Worm (Caenorhabditis elegans) whole organism, L3 larva: Measurements from ENCODE around the gene Y27F2A.6.
"Not testable (repeated sequence)": the region's sequence is repeated elsewhere in the genome, so short reads cannot be mapped to it uniquely, and the experiment has no call there.

ENCODE experiments used
- R02D3.7 ChIP-seq: fragments of 150-350 bp; optimal IDR thresholded peaks from 2 replicates; lab custom pipeline; 2014; ENCODE audit warnings: missing biosample characterization, missing genetic modification characterization
- ceh-16 ChIP-seq: sonication (generic microtip); optimal IDR thresholded peaks from 2 replicates; lab custom pipeline; 2017; ENCODE audit warnings: missing biosample characterization, missing genetic modification characterization
- ceh-28 ChIP-seq: fragments of 150-350 bp; optimal IDR thresholded peaks from 2 replicates; lab custom pipeline; 2014; ENCODE audit warnings: missing biosample characterization, missing genetic modification reagents, missing genetic modification characterization
- ceh-9 ChIP-seq: sonication (generic microtip); optimal IDR thresholded peaks from 2 replicates; lab custom pipeline; 2018; ENCODE audit warnings: missing biosample characterization, missing genetic modification characterization
- daf-12 ChIP-seq: fragments of 150-350 bp; optimal IDR thresholded peaks from 2 replicates; lab custom pipeline; 2014; ENCODE audit warnings: missing biosample characterization, missing genetic modification reagents, missing genetic modification characterization
- egl-27 ChIP-seq: sonication (generic microtip); optimal IDR thresholded peaks from 4 replicates; lab custom pipeline; 2017; ENCODE audit warnings: missing biosample characterization, missing genetic modification reagents, missing genetic modification characterization
- egl-5 ChIP-seq: fragments of 150-350 bp; optimal IDR thresholded peaks from 2 replicates; lab custom pipeline; 2017; ENCODE audit warnings: missing biosample characterization, missing genetic modification reagents, missing genetic modification characterization, inconsistent platforms
- elt-1 ChIP-seq: fragments of 150-350 bp; optimal IDR thresholded peaks from 2 replicates; lab custom pipeline; 2014; ENCODE audit warnings: missing biosample characterization, missing genetic modification characterization
- elt-2 ChIP-seq: sonication (generic microtip); optimal IDR thresholded peaks from 2 replicates; lab custom pipeline; 2016; ENCODE audit warnings: missing genetic modification reagents, mild to moderate bottlenecking, missing genetic modification characterization, missing compliant biosample characterization
- elt-3 ChIP-seq, 3 experiments: fragments of 150-350 bp in 1 of 3; sonication (generic microtip) in 2 of 3; optimal IDR thresholded peaks; 2 replicates in 2 of 3; 4 replicates in 1 of 3; lab custom pipeline; 2014 to 2017; ENCODE audit warnings: missing biosample characterization in 3 of 3, missing genetic modification characterization in 3 of 3
- eor-1 ChIP-seq, 2 experiments: fragments of 150-350 bp; optimal IDR thresholded peaks; 2 replicates each; lab custom pipeline; 2014 to 2018; ENCODE audit warnings: missing biosample characterization in 2 of 2, missing genetic modification characterization in 2 of 2
- fkh-10 ChIP-seq: sonication (generic microtip); optimal IDR thresholded peaks from 2 replicates; lab custom pipeline; 2017; ENCODE audit warnings: missing biosample characterization, missing genetic modification reagents, missing genetic modification characterization
- fkh-2 ChIP-seq: fragments of 150-350 bp; optimal IDR thresholded peaks from 2 replicates; lab custom pipeline; 2014; ENCODE audit warnings: missing biosample characterization, missing genetic modification reagents, missing genetic modification characterization
- fos-1 ChIP-seq: fragments of 150-350 bp; optimal IDR thresholded peaks from 2 replicates; lab custom pipeline; 2014; ENCODE audit warnings: missing biosample characterization, missing genetic modification characterization
- hmg-11 ChIP-seq: sonication (generic microtip); optimal IDR thresholded peaks from 2 replicates; lab custom pipeline; 2016; ENCODE audit warnings: missing genetic modification characterization, missing compliant biosample characterization
- jun-1 ChIP-seq: fragments of 150-350 bp; optimal IDR thresholded peaks from 2 replicates; lab custom pipeline; 2014; ENCODE audit warnings: missing biosample characterization, missing genetic modification reagents, missing genetic modification characterization
- lsy-12 ChIP-seq: sonication (generic microtip); optimal IDR thresholded peaks from 2 replicates; lab custom pipeline; 2016; ENCODE audit warnings: mild to moderate bottlenecking, missing genetic modification characterization, missing compliant biosample characterization
- mdl-1 ChIP-seq: fragments of 150-350 bp; optimal IDR thresholded peaks from 2 replicates; lab custom pipeline; 2014; ENCODE audit warnings: missing biosample characterization, missing genetic modification characterization
- mml-1 ChIP-seq: fragments of 150-350 bp; sonication (generic microtip); optimal IDR thresholded peaks from 3 replicates; lab custom pipeline; 2014; ENCODE audit warnings: missing biosample characterization, missing genetic modification characterization
- nhr-11 ChIP-seq: fragments of 150-350 bp; optimal IDR thresholded peaks from 2 replicates; lab custom pipeline; 2014; ENCODE audit warnings: missing biosample characterization, missing genetic modification characterization
- nhr-237 ChIP-seq: fragments of 150-350 bp; optimal IDR thresholded peaks from 2 replicates; lab custom pipeline; 2014; ENCODE audit warnings: missing biosample characterization, missing genetic modification characterization
- nhr-25 ChIP-seq: sonication (generic microtip); optimal IDR thresholded peaks from 2 replicates; lab custom pipeline; 2017; ENCODE audit warnings: missing biosample characterization, missing genetic modification characterization
- nhr-28 ChIP-seq: fragments of 150-350 bp; optimal IDR thresholded peaks from 2 replicates; lab custom pipeline; 2014; ENCODE audit warnings: missing biosample characterization, missing genetic modification characterization
- nhr-43 ChIP-seq: sonication (generic microtip); optimal IDR thresholded peaks from 2 replicates; lab custom pipeline; 2016; ENCODE audit warnings: mild to moderate bottlenecking, missing genetic modification characterization, missing compliant biosample characterization; ENCODE audit not compliant: poor library complexity, severe bottlenecking
- nhr-67 ChIP-seq: fragments of 150-350 bp; optimal IDR thresholded peaks from 2 replicates; lab custom pipeline; 2014; ENCODE audit warnings: missing biosample characterization, missing genetic modification characterization
- nhr-76 ChIP-seq: fragments of 150-350 bp; sonication (generic microtip); optimal IDR thresholded peaks from 5 replicates; lab custom pipeline; 2014; ENCODE audit warnings: missing biosample characterization, missing genetic modification characterization
- pha-4 ChIP-seq: fragments of 150-350 bp; optimal IDR thresholded peaks from 2 replicates; lab custom pipeline; 2014; ENCODE audit warnings: missing biosample characterization, missing genetic modification reagents, missing genetic modification characterization
- skn-1 ChIP-seq: fragments of 150-350 bp; optimal IDR thresholded peaks from 2 replicates; lab custom pipeline; 2014; ENCODE audit warnings: missing biosample characterization, missing genetic modification characterization
- snpc-4 ChIP-seq: fragments of 150-350 bp; optimal IDR thresholded peaks from 2 replicates; lab custom pipeline; 2014; ENCODE audit warnings: missing biosample characterization, missing genetic modification characterization
- tbx-2 ChIP-seq: sonication (generic microtip); optimal IDR thresholded peaks from 2 replicates; lab custom pipeline; 2016; ENCODE audit warnings: mild to moderate bottlenecking, missing genetic modification characterization, missing compliant biosample characterization
- unc-39 ChIP-seq: sonication (generic microtip); optimal IDR thresholded peaks from 4 replicates; lab custom pipeline; 2017; ENCODE audit warnings: missing biosample characterization, missing genetic modification characterization
- ztf-11 ChIP-seq: fragments of 150-350 bp; optimal IDR thresholded peaks from 2 replicates; lab custom pipeline; 2014; ENCODE audit warnings: missing biosample characterization, missing genetic modification characterization

Y27F2A.6 gene

DNA sequence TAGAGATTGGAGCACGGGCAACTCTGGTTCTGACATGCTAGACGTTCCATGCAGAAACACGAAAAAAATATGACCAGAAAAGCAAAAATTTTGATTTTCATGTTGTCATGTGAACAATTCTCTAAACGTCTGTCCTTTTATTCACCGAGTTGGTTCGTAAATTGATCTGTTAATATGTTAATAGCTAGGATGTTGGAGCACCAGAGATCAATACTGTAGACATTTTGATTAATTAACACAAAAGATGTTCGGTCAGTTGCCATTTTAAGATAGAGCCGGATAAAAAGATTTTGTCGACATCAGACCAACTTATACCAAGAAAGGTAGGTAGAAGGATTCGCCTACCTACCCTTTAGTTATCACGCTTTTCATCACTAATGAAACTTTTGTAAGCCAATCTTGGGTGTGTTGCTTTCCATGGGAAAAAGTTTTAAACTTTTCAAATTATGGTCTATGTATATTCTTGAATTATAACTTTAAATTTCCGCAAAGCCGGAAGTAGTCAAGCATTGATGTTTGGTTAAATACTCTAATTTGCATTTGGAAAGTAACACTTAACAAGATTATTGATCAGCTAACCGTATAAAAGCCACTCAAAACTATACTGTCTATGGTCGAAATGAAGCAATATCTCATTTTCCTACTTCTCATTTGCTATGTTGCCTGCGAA, 33.5 kb downstream of the Y27F2A.6 start, which contains the start of the genes T10D4.11 and T10D4.1:
Gene T10D4.11, minus strand, starts transcription at position 101 of the 670 bp plus-strand sequence.
Gene T10D4.1, plus strand, starts transcription at position 620 of the 670 bp plus-strand sequence.
- TF ChIP-seq fkh-10 (GFP tag; lab: Kevin White, UChicago), result no peak
- TF ChIP-seq hmg-11 (tag; lab: Kevin White, UChicago), result no peak
- TF ChIP-seq pha-4, result no peak
- TF ChIP-seq fkh-2 (tag; lab: Kevin White, UChicago), result no peak
- no peak for TF ChIP-seq elt-3 (tag; optimal IDR thresholded peaks at IDR 0.05; lab: Kevin White, UChicago)
- no peak for TF ChIP-seq lsy-12 (tag; lab: Kevin White, UChicago)
- TF ChIP-seq elt-2, result no peak
- TF ChIP-seq egl-27 (tag; lab: Kevin White, UChicago), result no peak
- no peak for TF ChIP-seq skn-1
- no peak for TF ChIP-seq nhr-237 (tag; lab: Kevin White, UChicago)
- no peak for TF ChIP-seq unc-39 (tag; lab: Kevin White, UChicago)
- TF ChIP-seq mml-1 (tag; lab: Kevin White, UChicago), result no peak
- TF ChIP-seq daf-12 (tag; lab: Kevin White, UChicago), result no peak
- TF ChIP-seq nhr-11 (tag; lab: Kevin White, UChicago), result no peak
- no peak for TF ChIP-seq ztf-11

DNA sequence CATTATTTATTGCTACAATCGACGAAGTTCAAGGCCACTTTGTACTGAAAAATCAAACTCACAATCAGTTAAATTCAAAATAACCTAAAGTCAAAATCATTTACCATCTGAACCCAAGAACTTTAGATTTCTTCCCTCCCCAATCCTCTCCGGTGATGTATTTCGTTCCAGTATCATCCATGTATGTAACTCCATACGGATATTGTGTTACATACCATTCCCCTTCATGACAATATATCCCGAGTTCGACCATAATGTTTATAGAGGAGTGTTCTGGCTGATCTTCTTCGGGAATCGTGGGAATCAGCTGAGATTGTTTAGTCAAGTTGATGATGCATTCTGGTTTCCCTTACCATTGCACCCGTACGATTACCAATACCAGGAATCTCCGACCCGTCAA, 34.8 kb downstream of the Y27F2A.6 start:
- TF ChIP-seq elt-3 (tag; optimal IDR thresholded peaks at IDR 0.05; lab: Kevin White, UChicago) (no peak), daf-12 (tag; lab: Kevin White, UChicago) (no peak), mdl-1 (no peak), fkh-2 (tag; lab: Kevin White, UChicago) (no peak), tbx-2 (tag; lab: Kevin White, UChicago) (no peak), skn-1 (no peak), ceh-16 (tag; lab: Kevin White, UChicago) (no peak), nhr-76 (tag; lab: Kevin White, UChicago) (no peak), unc-39 (tag; lab: Kevin White, UChicago) (no peak)

DNA sequence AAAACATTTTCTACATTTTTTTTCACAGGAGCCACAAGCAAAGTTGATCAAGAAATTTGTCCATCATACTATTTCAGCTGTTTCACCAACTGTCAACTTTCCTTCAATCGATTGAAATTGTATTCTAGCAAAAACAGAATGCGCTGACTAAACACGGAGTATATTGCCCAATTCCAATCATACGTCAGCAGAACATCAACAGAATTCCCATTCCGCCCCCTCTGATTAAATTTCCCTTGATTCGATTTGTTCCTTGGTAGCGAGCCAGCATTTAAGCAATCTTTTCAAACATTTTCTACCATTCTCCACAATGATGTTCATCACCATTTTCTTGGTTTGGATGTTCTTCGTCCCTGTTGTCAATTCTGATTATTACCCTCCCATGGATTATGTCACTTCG, 37.4 kb downstream of the Y27F2A.6 start, which contains the start of gene T10D4.15:
Gene T10D4.15, plus strand, starts transcription at position 301 of the 400 bp plus-strand sequence.
- no peak for TF ChIP-seq ceh-28 (tag; lab: Kevin White, UChicago)
- no peak for TF ChIP-seq fkh-10 (GFP tag; lab: Kevin White, UChicago)
- no peak for TF ChIP-seq nhr-25 (tag; lab: Kevin White, UChicago)
- TF ChIP-seq eor-1 (tag; optimal IDR thresholded peaks at IDR 0.05; lab: Kevin White, UChicago), result no peak
- no peak for TF ChIP-seq nhr-28 (tag; lab: Kevin White, UChicago)
- no peak for TF ChIP-seq jun-1 (tag; lab: Kevin White, UChicago)
- TF ChIP-seq nhr-67, result no peak
- TF ChIP-seq snpc-4 (tag; lab: Kevin White, UChicago), result no peak

DNA sequence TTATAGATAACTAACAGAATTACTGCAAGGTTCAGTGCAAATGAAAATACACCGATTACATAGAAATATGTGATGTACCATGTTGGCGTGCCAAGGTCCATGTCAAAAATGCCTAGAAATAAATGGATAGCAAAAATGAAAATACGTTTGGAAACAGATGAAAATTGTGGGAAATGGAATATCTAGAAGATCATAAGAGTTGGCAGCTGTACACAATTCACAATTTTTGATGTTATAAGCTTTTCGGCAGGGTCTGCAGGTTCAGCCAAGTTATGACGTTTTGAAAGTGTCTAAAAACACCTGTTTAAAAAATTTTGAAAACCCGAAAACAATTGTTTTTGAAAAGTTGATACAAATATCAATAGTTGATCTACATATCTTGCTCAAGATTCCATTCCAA, 38.6 kb downstream of the Y27F2A.6 start, which contains the start of gene sri-43:
Gene sri-43, minus strand, starts transcription at position 101 of the 400 bp plus-strand sequence.
- TF ChIP-seq mml-1, nhr-43, jun-1 (tag; lab: Kevin White, UChicago): not testable (repeated sequence)
- TF ChIP-seq, all 47 proteins: peak for 0; not testable (repeated sequence) for 47

ce11 chrII:3142855-3143254, 40.3 kb downstream of the Y27F2A.6 start, which contains the start of gene sri-42:
TSS of gene sri-42 (minus strand) at chrII:3142955.
- not testable (repeated sequence) for TF ChIP-seq egl-5 (tag; lab: Kevin White, UChicago); ztf-11; nhr-43 (tag; lab: Kevin White, UChicago)

DNA sequence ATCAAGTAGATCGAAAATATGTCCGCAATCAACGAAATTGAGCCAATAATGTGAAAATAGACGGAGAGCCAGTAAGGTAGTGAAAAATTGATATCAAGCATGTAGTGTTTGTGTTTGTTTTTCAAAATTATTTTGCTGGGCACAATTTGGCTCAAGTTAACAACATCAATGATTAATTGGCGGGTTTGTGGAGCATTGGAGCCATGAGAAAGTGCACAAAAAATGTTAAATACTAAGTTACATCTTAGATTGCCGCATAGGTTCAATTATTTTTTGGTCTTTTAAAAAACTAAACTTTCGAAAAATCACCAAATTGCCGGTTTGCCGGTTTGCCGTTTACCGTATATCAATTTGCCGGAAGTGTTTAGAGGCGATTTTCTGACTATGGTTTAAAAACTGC, 45.4 kb downstream of the Y27F2A.6 start, which contains the start of gene sri-54:
Gene sri-54, minus strand, starts transcription at position 101 of the 400 bp plus-strand sequence.
- TF ChIP-seq ztf-11, result no peak
- no peak for TF ChIP-seq nhr-28 (tag; lab: Kevin White, UChicago)
- no peak for TF ChIP-seq ceh-9
- TF ChIP-seq R02D3.7 (tag; lab: Kevin White, UChicago), result no peak
- TF ChIP-seq fos-1 (tag; lab: Kevin White, UChicago), result no peak
- no peak for TF ChIP-seq unc-39 (tag; lab: Kevin White, UChicago)
- no peak for TF ChIP-seq nhr-67
- TF ChIP-seq nhr-43 (tag; lab: Kevin White, UChicago), result no peak
- TF ChIP-seq nhr-237 (tag; lab: Kevin White, UChicago), result no peak
- no peak for TF ChIP-seq nhr-76 (tag; lab: Kevin White, UChicago)
- no peak for TF ChIP-seq pha-4
- no peak for TF ChIP-seq mml-1 (tag; lab: Kevin White, UChicago)
- no peak for TF ChIP-seq elt-1 (tag; lab: Kevin White, UChicago)
- TF ChIP-seq fkh-10 (GFP tag; lab: Kevin White, UChicago), result no peak
- no peak for TF ChIP-seq elt-3 (tag; optimal IDR thresholded peaks at IDR 0.05; lab: Kevin White, UChicago)
